Worm (Caenorhabditis elegans): ENCODE results near the gene madf-9.

The madf-9 gene

ce11 chrIV:3633254-3633653 lies 3.6 kb upstream of the madf-9 start, which contains the start of gene ZC416.2:
TSS of gene ZC416.2 (plus strand) at chrIV:3633619.
- no peak for TF ChIP-seq skn-1 (tag; optimal IDR thresholded peaks at IDR 0.05)
- no peak for TF ChIP-seq aly-2 (tag; optimal IDR thresholded peaks at IDR 0.05)
- TF ChIP-seq fkh-2 (tag; optimal IDR thresholded peaks at IDR 0.05): no peak
- TF ChIP-seq nfya-1 (tag; optimal IDR thresholded peaks at IDR 0.05; ENCODE audit: insufficient read depth): peak; percentile 4
- no peak for TF ChIP-seq ceh-82 (tag; optimal IDR thresholded peaks at IDR 0.05)
- no peak for TF ChIP-seq ceh-9 (tag; optimal IDR thresholded peaks at IDR 0.05)
- no peak for TF ChIP-seq nhr-237 (tag; optimal IDR thresholded peaks at IDR 0.05)
- TF ChIP-seq fos-1 (tag; optimal IDR thresholded peaks at IDR 0.05): no peak
- no peak for TF ChIP-seq jun-1 (tag; optimal IDR thresholded peaks at IDR 0.05)
- TF ChIP-seq nhr-25 (tag; optimal IDR thresholded peaks at IDR 0.05): no peak
- no peak for TF ChIP-seq lsy-12 (tag; optimal IDR thresholded peaks at IDR 0.05)
- TF ChIP-seq nhr-43 (tag; optimal IDR thresholded peaks at IDR 0.05; ENCODE audit: poor library complexity, severe bottlenecking): no peak
- no peak for TF ChIP-seq snpc-4 (tag; optimal IDR thresholded peaks at IDR 0.05)
- no peak for TF ChIP-seq unc-39 (tag; optimal IDR thresholded peaks at IDR 0.05)
- no peak for TF ChIP-seq lin-15B (tag; optimal IDR thresholded peaks at IDR 0.05)
- TF ChIP-seq zag-1 (tag; optimal IDR thresholded peaks at IDR 0.05): no peak
- no peak for TF ChIP-seq lin-39 (tag; optimal IDR thresholded peaks at IDR 0.05)
- no peak for TF ChIP-seq nhr-28 (tag; optimal IDR thresholded peaks at IDR 0.05)
- TF ChIP-seq pha-4 (tag; optimal IDR thresholded peaks at IDR 0.05): peak; percentile 89
- TF ChIP-seq ceh-28 (tag; optimal IDR thresholded peaks at IDR 0.05): no peak
- no peak for TF ChIP-seq R02D3.7 (tag; optimal IDR thresholded peaks at IDR 0.05)
- no peak for TF ChIP-seq nhr-23 (tag; optimal IDR thresholded peaks at IDR 0.05)
- TF ChIP-seq sea-2 (GFP tag; optimal IDR thresholded peaks at IDR 0.05): no peak
- TF ChIP-seq hmg-11 (tag; optimal IDR thresholded peaks at IDR 0.05): peak; percentile 39
- no peak for TF ChIP-seq egl-5 (tag; optimal IDR thresholded peaks at IDR 0.05)

- TF ChIP-seq lin-15B (tag; optimal IDR thresholded peaks at IDR 0.05): peak; percentile 40
- peak; percentile 52 for TF ChIP-seq pha-4 (tag; optimal IDR thresholded peaks at IDR 0.05)
- no peak for TF ChIP-seq nhr-237 (tag; optimal IDR thresholded peaks at IDR 0.05)
- TF ChIP-seq ceh-82 (tag; optimal IDR thresholded peaks at IDR 0.05): no peak
- no peak for TF ChIP-seq nhr-77 (tag; optimal IDR thresholded peaks at IDR 0.05)
- no peak for TF ChIP-seq nhr-25 (tag; optimal IDR thresholded peaks at IDR 0.05)
Measured at ce11 chrIV:3638250-3638926, 1.5 kb downstream of the madf-9 start.

ce11 chrIV:3642189-3642588 lies 5.3 kb downstream of the madf-9 start, which contains the start of gene CC8.3:
TSS of gene CC8.3 (minus strand) at chrIV:3642289.
- TF ChIP-seq snpc-4 (tag; optimal IDR thresholded peaks at IDR 0.05) (no peak), lin-39 (tag; optimal IDR thresholded peaks at IDR 0.05) (no peak), fkh-2 (tag; optimal IDR thresholded peaks at IDR 0.05) (no peak)

ce11 chrIV:3644863-3645378 lies 8.0 kb downstream of the madf-9 start:
- TF ChIP-seq nhr-43 (tag; optimal IDR thresholded peaks at IDR 0.05; ENCODE audit: poor library complexity, severe bottlenecking): peak; percentile 55
- peak; percentile 80 for TF ChIP-seq ztf-4 (tag; optimal IDR thresholded peaks at IDR 0.05)
- peak; percentile 32 for TF ChIP-seq nhr-25 (tag; optimal IDR thresholded peaks at IDR 0.05)
- no peak for TF ChIP-seq mml-1 (tag; optimal IDR thresholded peaks at IDR 0.05)
- no peak for TF ChIP-seq nhr-28 (tag; optimal IDR thresholded peaks at IDR 0.05)
- TF ChIP-seq ceh-28 (tag; optimal IDR thresholded peaks at IDR 0.05): peak; percentile 44
- peak; percentile 49 for TF ChIP-seq lsy-12 (tag; optimal IDR thresholded peaks at IDR 0.05)
- peak in 1 of 3 experiments; percentile 16 for TF ChIP-seq elt-3 (tag; optimal IDR thresholded peaks at IDR 0.05)
- no peak for TF ChIP-seq nhr-12 (tag; optimal IDR thresholded peaks at IDR 0.05)

ce11 chrIV:3645487-3645886 lies 8.6 kb downstream of the madf-9 start:
- TF ChIP-seq nfya-1 (tag; optimal IDR thresholded peaks at IDR 0.05; ENCODE audit: insufficient read depth) (no peak), fkh-10 (GFP tag; optimal IDR thresholded peaks at IDR 0.05) (no peak), ZK546.5 (tag; optimal IDR thresholded peaks at IDR 0.05) (no peak), lsy-12 (tag; optimal IDR thresholded peaks at IDR 0.05) (no peak), nhr-25 (tag; optimal IDR thresholded peaks at IDR 0.05) (no peak), nhr-67 (tag; optimal IDR thresholded peaks at IDR 0.05) (no peak), tbx-2 (tag; optimal IDR thresholded peaks at IDR 0.05) (no peak), ceh-28 (tag; optimal IDR thresholded peaks at IDR 0.05) (no peak), fos-1 (tag; optimal IDR thresholded peaks at IDR 0.05) (no peak), nhr-12 (tag; optimal IDR thresholded peaks at IDR 0.05) (no peak), elt-3 (tag; optimal IDR thresholded peaks at IDR 0.05) (no peak), nhr-77 (tag; optimal IDR thresholded peaks at IDR 0.05) (no peak), R02D3.7 (tag; optimal IDR thresholded peaks at IDR 0.05) (no peak)
